Worm (Caenorhabditis elegans) whole organism, late embryonic: ENCODE results near the gene pgp-14.

Source experiments
- ama-1 ChIP-seq: fragments of 150-350 bp; optimal IDR thresholded peaks from 2 replicates; lab custom pipeline; 2014
- ceh-14 ChIP-seq: sonication (generic microtip); optimal IDR thresholded peaks from 2 replicates; lab custom pipeline; 2016; ENCODE audit warnings: missing genotype, missing genetic modification characterization, missing compliant biosample characterization
- ceh-19 ChIP-seq: fragments of 200-800 bp; sonication (Bioruptor generic); optimal IDR thresholded peaks from 2 replicates; lab custom pipeline; 2018; ENCODE audit warnings: mild to moderate bottlenecking, missing genetic modification characterization, missing compliant biosample characterization
- pqm-1 ChIP-seq: sonication (generic microtip); optimal IDR thresholded peaks from 2 replicates; lab custom pipeline; 2016; ENCODE audit warnings: missing genetic modification characterization, missing compliant biosample characterization
- ref-2 ChIP-seq: sonication (generic microtip); optimal IDR thresholded peaks from 2 replicates; lab custom pipeline; 2016; ENCODE audit warnings: missing genetic modification characterization, missing compliant biosample characterization
- rnt-1 ChIP-seq: sonication (generic microtip); optimal IDR thresholded peaks from 2 replicates; lab custom pipeline; 2016; ENCODE audit warnings: missing genetic modification characterization, missing compliant biosample characterization

- TF ChIP-seq ceh-19 (no peak), ama-1 (lab: Kevin White, UChicago) (no peak), rnt-1 (tag; lab: Kevin White, UChicago) (no peak), ref-2 (tag; lab: Kevin White, UChicago) (no peak), pqm-1 (tag; lab: Kevin White, UChicago) (no peak), ceh-14 (tag; lab: Kevin White, UChicago) (no peak)
Observed at ce11 chrX:12750805-12751204, 1.4 kb upstream of the pgp-14 start.
